Fruit fly (Drosophila melanogaster) whole organism, pupa: ENCODE results near the gene CG15545.
A peak's percentile ranks its signal among the peaks of the same experiment; 100 is the strongest.

Experiments
- CG10348 ChIP-seq: fragments of 200-800 bp; sonication (Bioruptor generic); IDR thresholded peaks from 2 replicates; pipeline ENCODE4 v1.3.6; 2022; ENCODE audit warnings: missing biosample characterization, missing genetic modification characterization
- CG12605 ChIP-seq: fragments of 200-800 bp; sonication (Bioruptor generic); IDR thresholded peaks from 2 replicates; pipeline ENCODE4 v1.3.6; 2022; ENCODE audit warnings: missing biosample characterization, missing genetic modification characterization
- CG13204 ChIP-seq: fragments of 200-800 bp; sonication (Bioruptor generic); optimal IDR thresholded peaks from 2 replicates; lab custom pipeline; 2018; ENCODE audit warnings: missing biosample characterization, mild to moderate bottlenecking, missing genetic modification characterization, moderate library complexity
- CG14655 ChIP-seq: fragments of 200-800 bp; sonication (Bioruptor generic); optimal IDR thresholded peaks from 3 replicates; lab custom pipeline; 2017; ENCODE audit warnings: mild to moderate bottlenecking, missing biosample characterization, missing genetic modification reagents, missing genetic modification characterization
- CG15710 ChIP-seq: fragments of 200-800 bp; sonication (Bioruptor generic); optimal IDR thresholded peaks from 2 replicates; lab custom pipeline; 2018; ENCODE audit warnings: missing biosample characterization, mild to moderate bottlenecking, missing genetic modification characterization, moderate library complexity
- CG17806 ChIP-seq: fragments of 200-800 bp; sonication (Bioruptor generic); optimal IDR thresholded peaks from 2 replicates; lab custom pipeline; 2018; ENCODE audit warnings: missing biosample characterization, mild to moderate bottlenecking, missing genetic modification characterization, moderate library complexity
- CG32121 ChIP-seq: fragments of 200-800 bp; sonication (Bioruptor generic); IDR thresholded peaks from 2 replicates; pipeline ENCODE4 v1.3.6; 2022; ENCODE audit warnings: missing biosample characterization, missing genetic modification characterization
- CG34367 ChIP-seq: fragments of 200-800 bp; sonication (Bioruptor generic); optimal IDR thresholded peaks from 2 replicates; lab custom pipeline; 2018; ENCODE audit warnings: missing biosample characterization, mild to moderate bottlenecking, missing genetic modification characterization
- CG4496 ChIP-seq: fragments of 200-800 bp; sonication (Bioruptor generic); IDR thresholded peaks from 3 replicates; pipeline ENCODE4 v1.3.6; 2022; ENCODE audit warnings: missing biosample characterization, missing genetic modification characterization
- CG8159 ChIP-seq: fragments of 200-800 bp; sonication (Bioruptor generic); optimal IDR thresholded peaks from 3 replicates; lab custom pipeline; 2018; ENCODE audit warnings: missing biosample characterization, mild to moderate bottlenecking, missing genetic modification characterization, moderate library complexity
- CG8301 ChIP-seq: fragments of 200-800 bp; sonication (Bioruptor generic); optimal IDR thresholded peaks from 2 replicates; lab custom pipeline; 2018; ENCODE audit warnings: missing biosample characterization, mild to moderate bottlenecking, missing genetic modification characterization
- CG9948 ChIP-seq: fragments of 200-800 bp; sonication (Bioruptor generic); optimal IDR thresholded peaks from 2 replicates; lab custom pipeline; 2018; ENCODE audit warnings: missing biosample characterization, mild to moderate bottlenecking, missing genetic modification characterization, moderate library complexity
- D1 ChIP-seq: fragments of 200-800 bp; sonication (Bioruptor generic); optimal IDR thresholded peaks from 2 replicates; lab custom pipeline; 2018; ENCODE audit warnings: missing biosample characterization, mild to moderate bottlenecking, missing genetic modification characterization, moderate library complexity
- EcR ChIP-seq: fragments of 200-800 bp; sonication (Bioruptor generic); optimal IDR thresholded peaks from 3 replicates; lab custom pipeline; 2019; ENCODE audit warnings: missing biosample characterization, missing genetic modification characterization, mild to moderate bottlenecking, moderate library complexity, missing genetic modification reagents
- Ets98B ChIP-seq: fragments of 200-800 bp; sonication (Bioruptor generic); IDR thresholded peaks from 2 replicates; pipeline ENCODE4 v1.3.6; 2022; ENCODE audit warnings: missing biosample characterization, missing genetic modification characterization
- Pif1A ChIP-seq: fragments of 200-800 bp; sonication (Bioruptor generic); optimal IDR thresholded peaks from 3 replicates; lab custom pipeline; 2016; ENCODE audit warnings: missing biosample characterization, missing genetic modification characterization
- Pif1B ChIP-seq: fragments of 200-800 bp; sonication (Bioruptor generic); optimal IDR thresholded peaks from 3 replicates; lab custom pipeline; 2016; ENCODE audit warnings: missing biosample characterization, missing genetic modification characterization
- Snoo ChIP-seq: fragments of 200-800 bp; sonication (Bioruptor generic); optimal IDR thresholded peaks from 3 replicates; lab custom pipeline; 2017; ENCODE audit warnings: missing biosample characterization, mild to moderate bottlenecking, missing genetic modification characterization, inconsistent platforms
- fd96Ca ChIP-seq: fragments of 200-800 bp; sonication (Bioruptor generic); IDR thresholded peaks from 3 replicates; pipeline ENCODE4 v1.3.6; 2022; ENCODE audit warnings: missing biosample characterization, missing genetic modification characterization
- gl ChIP-seq: fragments of 200-800 bp; sonication (Bioruptor generic); optimal IDR thresholded peaks from 2 replicates; lab custom pipeline; 2018; ENCODE audit warnings: missing biosample characterization, mild to moderate bottlenecking, missing genetic modification characterization
- rn ChIP-seq: fragments of 200-800 bp; sonication (Bioruptor generic); IDR thresholded peaks from 2 replicates; pipeline ENCODE4 v1.3.6; 2022; ENCODE audit warnings: missing biosample characterization, missing genetic modification characterization

Gene CG15545

DNA sequence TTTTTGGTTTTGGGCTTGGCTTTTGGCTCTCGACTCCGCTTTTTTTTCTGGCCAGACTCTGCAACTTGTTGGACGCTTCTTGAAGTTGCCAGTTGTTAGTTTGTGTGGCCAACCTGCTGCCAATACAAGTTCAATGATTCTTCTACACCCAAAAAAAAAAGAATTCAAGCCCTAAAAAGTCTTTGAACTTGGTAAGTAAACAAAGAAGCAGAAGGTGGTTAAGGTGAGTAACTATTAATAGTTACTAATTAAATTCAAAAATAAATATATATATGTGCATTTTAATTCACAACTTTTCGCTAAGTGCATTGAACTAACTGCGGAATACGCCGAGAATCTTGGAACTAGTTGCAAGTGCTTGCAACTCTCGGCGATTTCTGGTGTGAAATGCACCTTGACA lies 39.1 kb downstream of the CG15545 start:
- no peak for TF ChIP-seq Snoo (tag; lab: Kevin White, UChicago)
- TF ChIP-seq gl (tag; lab: Kevin White, UChicago), result no peak
- TF ChIP-seq CG14655 (GFP tag; lab: Kevin White, UChicago), result peak; percentile 71
- peak; percentile 35; the same call in 1 of the 2 replicates for TF ChIP-seq Ets98B
- no peak for TF ChIP-seq rn (GFP tag; lab: Robert Waterston, UW)
- TF ChIP-seq CG34367 (tag; lab: Kevin White, UChicago), result peak; percentile 18
- TF ChIP-seq CG15710 (tag; lab: Kevin White, UChicago), result peak; percentile 20
- TF ChIP-seq CG17806, result peak; percentile 43
- TF ChIP-seq CG8159, result peak; percentile 26
- peak; percentile 52 for TF ChIP-seq EcR (GFP tag; lab: Kevin White, UChicago)
- TF ChIP-seq fd96Ca (GFP tag; lab: Robert Waterston, UW), result 0 out of 3 replicates have a peak, but pooled peaks have one; percentile 25
- TF ChIP-seq CG8301 (tag; lab: Kevin White, UChicago), result peak; percentile 73
- peak; percentile 73 for TF ChIP-seq CG4496 (GFP tag; lab: Robert Waterston, UW)
- no peak for TF ChIP-seq CG13204 (GFP tag; lab: Kevin White, UChicago)
- TF ChIP-seq D1, result no peak
- TF ChIP-seq CG32121 (GFP tag; lab: Robert Waterston, UW), result peak; percentile 51
- peak; percentile 25 for TF ChIP-seq Pif1B (GFP tag; lab: Kevin White, UChicago)
- TF ChIP-seq Pif1A (GFP tag; lab: Kevin White, UChicago), result peak; percentile 26
- TF ChIP-seq CG10348 (GFP tag; lab: Robert Waterston, UW), result no peak
- TF ChIP-seq CG9948 (tag; lab: Kevin White, UChicago), result peak; percentile 53
- TF ChIP-seq CG12605 (GFP tag; lab: Robert Waterston, UW), result peak; percentile 17; the same call in 1 of the 2 replicates

- TF ChIP-seq CG10348 (GFP tag; lab: Robert Waterston, UW), result no peak
- no peak for TF ChIP-seq CG32121 (GFP tag; lab: Robert Waterston, UW)
These were observed 40.0 kb downstream of the CG15545 start for dm6 chr3R:30832130-30832529.

dm6 chr3R:30828433-30829034 lies 43.6 kb downstream of the CG15545 start:
- TF ChIP-seq CG15710 (tag; lab: Kevin White, UChicago) (peak; percentile 1), gl (tag; lab: Kevin White, UChicago) (no peak), Pif1B (GFP tag; lab: Kevin White, UChicago) (no peak), CG9948 (tag; lab: Kevin White, UChicago) (no peak), Snoo (tag; lab: Kevin White, UChicago) (peak; percentile 7), CG4496 (GFP tag; lab: Robert Waterston, UW) (no peak), Ets98B (peak; percentile 44; the same call in 1 of the 2 replicates), CG32121 (GFP tag; lab: Robert Waterston, UW) (0 out of 2 replicates have a peak, but pooled peaks have one; percentile 34)
- TF ChIP-seq, all 21 proteins: peak for 4

dm6 chr3R:30827544-30827943 lies 44.6 kb downstream of the CG15545 start, which contains the start of gene CG15544:
Gene CG15544, plus strand, starts transcription at chr3R:30827819.
- TF ChIP-seq CG15710 (tag; lab: Kevin White, UChicago) (no peak), D1 (no peak), CG4496 (GFP tag; lab: Robert Waterston, UW) (peak; percentile 62; the same call in 2 of the 3 replicates), Ets98B (peak; percentile 19; the same call in 1 of the 2 replicates), CG14655 (GFP tag; lab: Kevin White, UChicago) (no peak)

DNA sequence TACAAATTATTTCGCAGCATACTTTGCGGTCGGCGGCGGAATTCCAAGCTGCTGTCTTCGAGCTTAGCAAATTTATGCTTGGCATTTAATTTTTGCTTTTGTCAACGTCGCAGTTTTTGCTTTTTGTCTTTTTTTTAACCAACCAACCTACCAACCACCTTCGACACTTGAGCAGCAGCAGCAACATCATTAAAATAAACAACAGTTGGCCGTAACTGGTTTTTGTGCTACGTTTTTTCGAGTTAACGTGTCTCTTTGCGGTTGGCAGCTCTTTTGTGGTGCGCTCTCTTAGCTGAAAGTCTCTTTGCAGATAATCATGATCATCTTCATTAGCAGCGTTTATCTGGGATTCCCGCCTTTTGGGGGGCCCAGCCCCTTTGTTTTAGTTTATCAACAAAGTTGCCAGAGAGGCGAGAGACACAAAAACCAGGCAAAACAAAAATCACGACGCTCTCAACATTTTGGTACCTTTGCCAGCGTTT lies 50.1 kb downstream of the CG15545 start:
- TF ChIP-seq gl (tag; lab: Kevin White, UChicago), result peak; percentile 78
- TF ChIP-seq CG15710 (tag; lab: Kevin White, UChicago), result peak; percentile 11
- peak; percentile 18 for TF ChIP-seq CG8159
- TF ChIP-seq CG10348 (GFP tag; lab: Robert Waterston, UW), result no peak
- TF ChIP-seq Pif1B (GFP tag; lab: Kevin White, UChicago), result peak; percentile 32
- peak; percentile 41 for TF ChIP-seq CG17806
- peak; percentile 15; the same call in 1 of the 2 replicates for TF ChIP-seq Ets98B
- no peak for TF ChIP-seq CG32121 (GFP tag; lab: Robert Waterston, UW)
- TF ChIP-seq CG4496 (GFP tag; lab: Robert Waterston, UW), result no peak
- peak; percentile 52 for TF ChIP-seq CG12605 (GFP tag; lab: Robert Waterston, UW)
- no peak for TF ChIP-seq CG8301 (tag; lab: Kevin White, UChicago)
- peak; percentile 72 for TF ChIP-seq EcR (GFP tag; lab: Kevin White, UChicago)
- peak; percentile 74 for TF ChIP-seq CG13204 (GFP tag; lab: Kevin White, UChicago)
- TF ChIP-seq Pif1A (GFP tag; lab: Kevin White, UChicago), result peak; percentile 60
- no peak for TF ChIP-seq fd96Ca (GFP tag; lab: Robert Waterston, UW)
- no peak for TF ChIP-seq Snoo (tag; lab: Kevin White, UChicago)
- peak; percentile 57 for TF ChIP-seq CG34367 (tag; lab: Kevin White, UChicago)
- TF ChIP-seq D1, result no peak
- TF ChIP-seq CG9948 (tag; lab: Kevin White, UChicago), result no peak
